Fruit fly (Drosophila melanogaster): Measurements from ENCODE around the gene CG5906.

DNA sequence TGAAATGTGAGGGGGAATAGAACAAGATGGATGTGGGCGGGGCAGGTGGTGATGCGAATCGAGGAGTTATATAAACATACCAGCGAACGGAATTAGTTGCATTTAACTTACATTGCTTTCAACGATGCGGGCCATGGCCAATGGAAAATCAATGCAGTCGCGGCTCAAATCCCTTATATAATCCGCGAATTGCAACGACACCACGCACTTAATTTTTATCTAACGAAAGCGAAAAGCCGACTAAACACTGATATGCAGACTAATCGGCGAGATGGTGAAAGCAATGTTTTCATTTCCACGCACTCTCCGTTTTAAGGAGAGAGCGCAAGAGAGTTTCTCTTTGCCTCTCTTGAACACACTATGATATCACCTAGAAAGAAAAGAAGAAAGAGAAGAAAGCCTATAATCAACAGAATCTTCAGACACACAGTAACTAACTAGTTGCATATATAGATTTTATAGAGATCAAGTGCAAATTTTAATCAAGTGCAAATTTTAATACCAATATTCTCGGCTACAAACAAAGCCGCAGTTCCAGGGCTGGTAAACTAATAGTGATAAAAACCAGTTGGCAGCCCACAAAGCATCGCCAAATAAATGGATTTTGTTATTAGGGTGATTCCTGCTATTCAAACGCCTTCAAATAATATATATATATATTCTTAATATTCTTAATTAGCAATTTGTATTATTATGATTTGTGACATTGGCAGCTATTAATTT lies 49.2 kb downstream of the CG5906 start, which contains the start of the genes CG11597 and CG5946:
- TF ChIP-seq pan (optimal IDR thresholded peaks at IDR 0.05) (no peak), EcR (GFP tag; optimal IDR thresholded peaks at IDR 0.05) (no peak)

All from whole organism.